Fruit fly (Drosophila melanogaster) whole organism: ENCODE data around the gene niki.

Experiments
- CG8478 ChIP-seq: fragments of >200 bp; optimal IDR thresholded peaks from 2 replicates; lab custom pipeline; 2018; ENCODE audit warnings: inconsistent platforms
- Dll ChIP-seq: fragments of >200 bp; optimal IDR thresholded peaks from 2 replicates; lab custom pipeline; 2017
- EcR ChIP-seq, 2 experiments: fragments of >200 bp; optimal IDR thresholded peaks; 2 replicates each; lab custom pipeline; 2017; ENCODE audit warnings: missing biosample characterization in 2 of 2, missing genetic modification characterization in 2 of 2, missing genetic modification reagents in 2 of 2
- pan ChIP-seq: fragments of >200 bp; optimal IDR thresholded peaks from 2 replicates; lab custom pipeline; 2017
- psq ChIP-seq: fragments of >200 bp; optimal IDR thresholded peaks from 2 replicates; lab custom pipeline; 2017
- usp ChIP-seq: fragments of >200 bp; optimal IDR thresholded peaks from 2 replicates; lab custom pipeline; 2017; ENCODE audit warnings: missing biosample characterization, missing genetic modification characterization, mixed read lengths

niki gene

dm6 chr3R:24856143-24856542, 30.7 kb upstream of the niki start, which contains the start of gene HDAC11:
Gene HDAC11 (minus strand): TSS chr3R:24856243.
- TF ChIP-seq CG8478 (lab: Kevin White, UChicago) (no peak), Dll (lab: Kevin White, UChicago) (no peak), psq (no peak), usp (no peak), EcR (GFP tag; optimal IDR thresholded peaks at IDR 0.05; lab: Kevin White, UChicago) (no peak), pan (lab: Kevin White, UChicago) (no peak)

dm6 chr3R:24851429-24851828, 26.0 kb upstream of the niki start, which contains the start of gene Nct:
Gene Nct (plus strand): TSS chr3R:24851601.
- no peak for TF ChIP-seq pan (lab: Kevin White, UChicago)
- no peak for TF ChIP-seq usp
- TF ChIP-seq EcR (GFP tag; optimal IDR thresholded peaks at IDR 0.05; lab: Kevin White, UChicago), result no peak
- TF ChIP-seq Dll (lab: Kevin White, UChicago), result no peak
- TF ChIP-seq psq, result no peak
- TF ChIP-seq CG8478 (lab: Kevin White, UChicago), result no peak

- no peak for TF ChIP-seq pan (lab: Kevin White, UChicago)
- no peak for TF ChIP-seq CG8478 (lab: Kevin White, UChicago)
- no peak for TF ChIP-seq usp
- no peak for TF ChIP-seq EcR (GFP tag; optimal IDR thresholded peaks at IDR 0.05; lab: Kevin White, UChicago)
- no peak for TF ChIP-seq psq
- no peak for TF ChIP-seq Dll (lab: Kevin White, UChicago)
These were observed 25.0 kb upstream of the niki start, which contains the start of gene CG7006 for dm6 chr3R:24850420-24850819. Gene CG7006 (plus strand): TSS chr3R:24850627.

dm6 chr3R:24845952-24846848, 20.8 kb upstream of the niki start:
- TF ChIP-seq Dll (lab: Kevin White, UChicago) (no peak), EcR (GFP tag; optimal IDR thresholded peaks at IDR 0.05; lab: Kevin White, UChicago) (no peak), pan (lab: Kevin White, UChicago) (no peak), CG8478 (lab: Kevin White, UChicago) (no peak), psq (no peak), usp (no peak)

dm6 chr3R:24845148-24845547, 19.7 kb upstream of the niki start:
- TF ChIP-seq CG8478 (lab: Kevin White, UChicago) (no peak), EcR (GFP tag; optimal IDR thresholded peaks at IDR 0.05; lab: Kevin White, UChicago) (no peak), pan (lab: Kevin White, UChicago) (no peak), usp (no peak), psq (no peak), Dll (lab: Kevin White, UChicago) (no peak)

dm6 chr3R:24841635-24842034, 16.2 kb upstream of the niki start, which contains the start of gene Esp:
Gene Esp (plus strand): TSS chr3R:24841935.
- TF ChIP-seq CG8478 (lab: Kevin White, UChicago), result no peak
- TF ChIP-seq Dll (lab: Kevin White, UChicago), result no peak
- TF ChIP-seq psq, result no peak
- no peak for TF ChIP-seq usp
- no peak for TF ChIP-seq pan (lab: Kevin White, UChicago)
- TF ChIP-seq EcR (GFP tag; optimal IDR thresholded peaks at IDR 0.05; lab: Kevin White, UChicago), result no peak

- TF ChIP-seq psq (no peak), usp (no peak), EcR (GFP tag; optimal IDR thresholded peaks at IDR 0.05; lab: Kevin White, UChicago) (no peak), pan (lab: Kevin White, UChicago) (no peak), Dll (lab: Kevin White, UChicago) (no peak), CG8478 (lab: Kevin White, UChicago) (no peak)
These were observed 15.6 kb upstream of the niki start, which contains the start of gene CG33658 for dm6 chr3R:24841063-24841462. Gene CG33658 (minus strand): TSS chr3R:24841163.

- no peak for TF ChIP-seq pan (lab: Kevin White, UChicago)
- TF ChIP-seq EcR (GFP tag; optimal IDR thresholded peaks at IDR 0.05; lab: Kevin White, UChicago), result no peak
- no peak for TF ChIP-seq usp
- no peak for TF ChIP-seq CG8478 (lab: Kevin White, UChicago)
- no peak for TF ChIP-seq psq
- TF ChIP-seq Dll (lab: Kevin White, UChicago), result no peak
These were observed 8.2 kb upstream of the niki start, which contains the start of gene sosie for dm6 chr3R:24833652-24834051. Gene sosie (plus strand): TSS chr3R:24833952.

dm6 chr3R:24829887-24830351, 4.5 kb upstream of the niki start, which contains the start of the genes Kaz and CG43273:
Gene Kaz (minus strand): TSS chr3R:24829959.
Gene CG43273 (plus strand): TSS chr3R:24830301.
- TF ChIP-seq psq, result no peak
- no peak for TF ChIP-seq pan (lab: Kevin White, UChicago)
- no peak for TF ChIP-seq EcR (GFP tag; optimal IDR thresholded peaks at IDR 0.05; lab: Kevin White, UChicago)
- TF ChIP-seq Dll (lab: Kevin White, UChicago), result no peak
- no peak for TF ChIP-seq CG8478 (lab: Kevin White, UChicago)
- no peak for TF ChIP-seq usp

- TF ChIP-seq usp (no peak), pan (lab: Kevin White, UChicago) (no peak), Dll (lab: Kevin White, UChicago) (no peak), psq (no peak), EcR (GFP tag; optimal IDR thresholded peaks at IDR 0.05; lab: Kevin White, UChicago) (no peak), CG8478 (lab: Kevin White, UChicago) (no peak)
These were observed 2.8 kb upstream of the niki start, which contains the start of gene RabX4 for dm6 chr3R:24828234-24828633. Gene RabX4 (minus strand): TSS chr3R:24828409.

- no peak for TF ChIP-seq psq
- TF ChIP-seq Dll (lab: Kevin White, UChicago), result no peak
- TF ChIP-seq CG8478 (lab: Kevin White, UChicago), result no peak
- no peak for TF ChIP-seq EcR (GFP tag; optimal IDR thresholded peaks at IDR 0.05; lab: Kevin White, UChicago)
- no peak for TF ChIP-seq usp
- TF ChIP-seq pan (lab: Kevin White, UChicago), result no peak
These were observed 2.4 kb downstream of the niki start for dm6 chr3R:24823061-24823460.
